Worm (Caenorhabditis elegans): ENCODE measurements around the gene hlh-11.

DNA sequence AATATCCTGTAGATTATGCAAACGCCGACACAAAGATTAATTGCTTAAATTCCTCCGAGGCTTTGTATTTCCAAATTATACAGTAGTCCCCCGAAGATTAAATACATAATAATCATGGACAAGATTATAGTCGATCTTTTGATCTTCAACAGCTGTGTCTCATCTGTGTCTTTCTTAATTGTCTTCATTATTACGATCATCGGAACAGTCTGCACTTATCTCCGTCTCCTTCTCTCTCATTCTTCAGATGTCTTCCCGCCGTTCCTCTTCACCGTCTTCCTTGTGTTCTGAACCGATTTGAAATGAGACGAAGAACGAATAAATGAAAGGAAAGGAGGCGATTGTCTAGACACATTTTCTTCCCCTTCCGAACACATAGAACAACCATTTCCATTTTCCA lies 41.6 kb downstream of the hlh-11 start:
- TF ChIP-seq unc-62 (GFP tag; optimal IDR thresholded peaks at IDR 0.05 in 1 of 2) (no peak), unc-62 (tag; optimal IDR thresholded peaks at IDR 0.05) (no peak), F49E8.2 (tag; optimal IDR thresholded peaks at IDR 0.05; ENCODE audit: borderline replicate concordance) (no peak), gei-8 (GFP tag; optimal IDR thresholded peaks at IDR 0.05) (no peak), fkh-10 (GFP tag; optimal IDR thresholded peaks at IDR 0.05) (no peak), nhr-28 (tag; optimal IDR thresholded peaks at IDR 0.05) (no peak), dmd-8 (GFP tag; IDR thresholded peaks at IDR 0.05) (no peak), ztf-7 (tag; optimal IDR thresholded peaks at IDR 0.05) (no peak), zip-2 (tag; optimal IDR thresholded peaks at IDR 0.05) (no peak)

All from whole organism, L4 larva.